Worm (Caenorhabditis elegans) whole organism, L3 larva: ENCODE results near the gene H20J04.6.

Source experiments
- mml-1 ChIP-seq: fragments of 150-350 bp; sonication (generic microtip); optimal IDR thresholded peaks from 3 replicates; lab custom pipeline; 2014; ENCODE audit warnings: missing biosample characterization, missing genetic modification characterization
- nhr-11 ChIP-seq: fragments of 150-350 bp; optimal IDR thresholded peaks from 2 replicates; lab custom pipeline; 2014; ENCODE audit warnings: missing biosample characterization, missing genetic modification characterization
- nhr-25 ChIP-seq: sonication (generic microtip); optimal IDR thresholded peaks from 2 replicates; lab custom pipeline; 2017; ENCODE audit warnings: missing biosample characterization, missing genetic modification characterization
- nhr-28 ChIP-seq: fragments of 150-350 bp; optimal IDR thresholded peaks from 2 replicates; lab custom pipeline; 2014; ENCODE audit warnings: missing biosample characterization, missing genetic modification characterization
- nhr-43 ChIP-seq: sonication (generic microtip); optimal IDR thresholded peaks from 2 replicates; lab custom pipeline; 2016; ENCODE audit warnings: mild to moderate bottlenecking, missing genetic modification characterization, missing compliant biosample characterization; ENCODE audit not compliant: poor library complexity, severe bottlenecking
- sea-2 ChIP-seq: fragments of 150-350 bp; sonication (generic microtip); optimal IDR thresholded peaks from 4 replicates; lab custom pipeline; 2014; ENCODE audit warnings: missing biosample characterization, missing genetic modification reagents, missing genetic modification characterization
- unc-39 ChIP-seq: sonication (generic microtip); optimal IDR thresholded peaks from 4 replicates; lab custom pipeline; 2017; ENCODE audit warnings: missing biosample characterization, missing genetic modification characterization
- ztf-4 ChIP-seq: fragments of 150-350 bp; optimal IDR thresholded peaks from 2 replicates; lab custom pipeline; 2014; ENCODE audit warnings: missing biosample characterization, missing genetic modification characterization

H20J04.6 gene

DNA sequence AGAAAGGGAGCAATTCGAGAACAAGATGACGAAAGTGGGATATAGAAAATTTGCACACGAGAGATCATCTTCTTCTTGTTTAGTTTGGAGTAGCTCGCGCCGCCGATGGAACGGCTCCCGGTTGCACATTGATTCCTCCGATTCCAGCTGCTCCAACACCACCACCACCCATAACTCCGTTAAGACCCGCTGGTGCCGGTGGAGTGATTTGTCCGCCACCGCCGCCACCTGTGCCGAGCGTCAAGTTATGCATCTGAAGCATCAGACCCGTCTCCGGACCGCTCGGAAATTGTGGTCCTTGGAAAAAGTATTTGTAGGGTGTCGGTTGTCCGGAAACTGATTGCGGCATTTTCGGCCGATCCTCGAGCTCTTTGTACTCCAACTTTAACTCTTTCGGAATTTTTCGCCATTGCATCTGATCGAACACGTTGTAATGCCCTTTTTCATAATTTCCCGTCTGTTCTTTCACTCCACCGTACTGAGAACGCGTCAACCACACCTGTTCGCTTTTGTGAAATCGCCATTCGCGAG is 49.9 kb downstream of the H20J04.6 start:
- TF ChIP-seq unc-39 (no peak), nhr-43 (tag; lab: Kevin White, UChicago) (no peak), nhr-28 (tag; lab: Kevin White, UChicago) (no peak), mml-1 (no peak), nhr-11 (tag; lab: Kevin White, UChicago) (no peak), nhr-25 (tag; lab: Kevin White, UChicago) (no peak), ztf-4 (tag; lab: Kevin White, UChicago) (no peak), sea-2 (GFP tag; lab: Kevin White, UChicago) (no peak)
- TF ChIP-seq, all 47 proteins: peak for 0
